Fruit fly (Drosophila melanogaster): ENCODE data around the gene Ect3.

Gene Ect3

DNA sequence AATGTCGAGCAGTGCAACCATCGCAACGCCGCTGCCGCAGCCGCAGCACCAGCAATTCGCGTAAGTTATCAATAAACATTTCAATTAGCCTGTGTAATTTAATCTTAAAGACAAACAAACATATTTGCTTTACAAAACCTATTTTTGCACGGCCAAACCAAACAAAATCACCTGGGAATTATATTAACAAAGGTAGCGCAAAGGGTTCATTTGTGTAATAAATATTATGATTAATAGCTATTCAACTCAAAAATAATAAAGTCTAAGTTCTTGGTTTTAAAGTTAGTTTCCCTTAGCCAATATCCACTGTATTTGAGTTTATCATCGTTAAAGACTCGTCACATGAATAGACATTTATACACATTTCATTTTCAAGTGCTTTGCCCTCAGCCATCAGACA is 29.9 kb upstream of the Ect3 start (continued):
- no peak for TF ChIP-seq Hr39 (GFP tag; optimal IDR thresholded peaks at IDR 0.05)
- TF ChIP-seq CG11762 (GFP tag; optimal IDR thresholded peaks at IDR 0.05; ENCODE audit: insufficient read depth) = no peak
- TF ChIP-seq Eip75B (GFP tag; optimal IDR thresholded peaks at IDR 0.05) = no peak
- TF ChIP-seq CG6792 (GFP tag; optimal IDR thresholded peaks at IDR 0.05) = no peak
- TF ChIP-seq Smox (GFP tag; optimal IDR thresholded peaks at IDR 0.05) = no peak
- TF ChIP-seq pdm3 (GFP tag; optimal IDR thresholded peaks at IDR 0.05) = no peak
- peak; percentile 73 for TF ChIP-seq Eip78C (GFP tag)
- no peak for TF ChIP-seq CG4318 (GFP tag; optimal IDR thresholded peaks at IDR 0.05)
- TF ChIP-seq CG15336 (GFP tag; IDR thresholded peaks at IDR 0.05) = peak; percentile 77
- TF ChIP-seq esn (GFP tag; optimal IDR thresholded peaks at IDR 0.05) = no peak
- TF ChIP-seq CG34406 (GFP tag; optimal IDR thresholded peaks at IDR 0.05) = no peak
- no peak for TF ChIP-seq CG16779 (tag; optimal IDR thresholded peaks at IDR 0.05)
- peak; percentile 8 for TF ChIP-seq CG3919 (GFP tag; optimal IDR thresholded peaks at IDR 0.05)
- TF ChIP-seq CG1621 (tag; optimal IDR thresholded peaks at IDR 0.05) = no peak
- peak; percentile 64 for TF ChIP-seq Hr4 (GFP tag; optimal IDR thresholded peaks at IDR 0.05)
- TF ChIP-seq Sox14 (GFP tag; optimal IDR thresholded peaks at IDR 0.05) = peak; percentile 35
- TF ChIP-seq ss (GFP tag; optimal IDR thresholded peaks at IDR 0.05) = no peak
- TF ChIP-seq achi (GFP tag; optimal IDR thresholded peaks at IDR 0.05) = peak; percentile 36
- TF ChIP-seq net (GFP tag; optimal IDR thresholded peaks at IDR 0.05) = peak; percentile 36
- TF ChIP-seq fd85E (GFP tag; optimal IDR thresholded peaks at IDR 0.05) = no peak
- peak; percentile 57; the same call in 2 of the 3 replicates for TF ChIP-seq CG6163 (GFP tag; IDR thresholded peaks at IDR 0.05)
- TF ChIP-seq Lpt (GFP tag; optimal IDR thresholded peaks at IDR 0.05) = peak; percentile 37
- TF ChIP-seq svp (GFP tag) = peak; percentile 47
- no peak for TF ChIP-seq fd59A (GFP tag; optimal IDR thresholded peaks at IDR 0.05)

DNA sequence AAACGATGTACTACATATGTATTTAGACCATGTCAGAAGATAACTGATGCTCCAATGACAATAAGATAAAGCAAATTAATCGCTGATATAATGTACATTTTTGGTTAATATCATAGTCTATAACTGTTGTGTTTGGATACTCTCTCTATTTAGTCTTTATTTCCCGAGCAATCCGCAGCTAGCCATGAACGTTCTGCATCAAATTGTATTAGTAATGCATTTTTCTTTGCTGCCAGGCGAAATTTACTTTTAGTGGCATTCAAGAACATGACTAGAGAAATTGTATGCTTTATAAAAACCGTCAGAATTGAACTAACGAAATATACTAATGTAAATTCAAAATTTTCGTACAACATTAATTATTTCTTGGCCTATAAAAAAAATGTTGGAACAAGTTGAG is 27.7 kb upstream of the Ect3 start, which contains the start of gene GC2:
GC2 (plus strand) TSS at position 301 of the 400 bp plus-strand sequence.
- TF ChIP-seq salr (GFP tag; optimal IDR thresholded peaks at IDR 0.05) (no peak), CG10669 (GFP tag; optimal IDR thresholded peaks at IDR 0.05) (no peak), fd59A (GFP tag; optimal IDR thresholded peaks at IDR 0.05) (no peak), fd85E (GFP tag; optimal IDR thresholded peaks at IDR 0.05) (no peak), Sox15 (GFP tag; optimal IDR thresholded peaks at IDR 0.05) (no peak), dac (GFP tag; optimal IDR thresholded peaks at IDR 0.05) (no peak), Eip75B (GFP tag; optimal IDR thresholded peaks at IDR 0.05) (no peak)

DNA sequence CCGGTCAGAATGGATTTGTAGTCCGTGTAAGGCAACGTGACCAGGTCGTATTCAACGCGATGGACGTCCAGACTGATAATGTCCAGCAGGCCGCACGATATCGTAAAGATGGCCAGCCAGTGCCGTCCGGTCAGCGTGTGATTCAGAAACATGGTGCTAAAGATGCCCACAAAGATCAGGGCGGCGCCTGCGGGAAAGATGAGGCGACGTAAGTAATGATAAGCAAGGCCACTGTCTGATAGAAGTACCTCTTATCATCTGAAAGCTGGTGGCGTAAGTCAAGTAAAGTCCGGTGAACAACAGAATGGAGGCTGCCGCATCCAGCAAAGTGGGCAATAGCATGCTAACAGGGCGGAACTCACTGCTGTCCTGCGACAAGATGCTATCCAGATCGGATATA is 25.3 kb upstream of the Ect3 start:
- peak; percentile 97 for TF ChIP-seq svp (GFP tag)
- no peak for TF ChIP-seq Blimp-1 (GFP tag; optimal IDR thresholded peaks at IDR 0.05)
- no peak for TF ChIP-seq salr (GFP tag; optimal IDR thresholded peaks at IDR 0.05)
- TF ChIP-seq CG6163 (GFP tag; IDR thresholded peaks at IDR 0.05) = no peak

DNA sequence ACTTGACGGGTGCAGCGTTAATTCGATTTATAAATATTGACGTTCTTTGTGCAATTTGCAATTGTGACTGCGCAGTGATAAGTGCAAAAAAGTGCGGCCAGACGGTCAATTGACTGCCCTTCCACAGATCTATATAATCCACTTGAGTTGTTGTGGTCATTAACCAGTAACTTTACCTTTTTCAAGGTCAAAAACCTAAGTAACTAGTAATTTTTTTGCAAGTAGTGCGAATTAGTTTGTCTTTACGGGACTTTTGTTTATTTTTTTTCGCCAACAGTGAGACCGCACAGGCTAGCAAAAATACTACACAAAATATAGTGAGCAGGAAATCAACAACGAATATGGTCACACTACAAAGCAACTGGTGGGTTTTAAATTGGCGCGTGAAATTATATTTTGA is 24.4 kb upstream of the Ect3 start, which contains the start of gene Tango9:
Tango9 (minus strand) TSS at position 280 of the 400 bp plus-strand sequence.
- TF ChIP-seq spab (GFP tag; optimal IDR thresholded peaks at IDR 0.05) = peak; percentile 8
- peak; percentile 45 for TF ChIP-seq CG1621 (tag; optimal IDR thresholded peaks at IDR 0.05)
- TF ChIP-seq fd85E (GFP tag; optimal IDR thresholded peaks at IDR 0.05) = no peak
- TF ChIP-seq fkh (GFP tag; optimal IDR thresholded peaks at IDR 0.05) = peak; percentile 66
- peak; percentile 37 for TF ChIP-seq Sox102F (GFP tag; optimal IDR thresholded peaks at IDR 0.05)
- peak; percentile 33 for TF ChIP-seq net (GFP tag; optimal IDR thresholded peaks at IDR 0.05)
- peak; percentile 21 for TF ChIP-seq CG3032 (tag; optimal IDR thresholded peaks at IDR 0.05)
- TF ChIP-seq vri (GFP tag; optimal IDR thresholded peaks at IDR 0.05) = peak; percentile 29
- no peak for TF ChIP-seq Hr38 (GFP tag; optimal IDR thresholded peaks at IDR 0.05)
- peak; percentile 4 for TF ChIP-seq OdsH (GFP tag; optimal IDR thresholded peaks at IDR 0.05)
- TF ChIP-seq CG16779 (tag; optimal IDR thresholded peaks at IDR 0.05) = no peak
- peak; percentile 32 for TF ChIP-seq CG34406 (GFP tag; optimal IDR thresholded peaks at IDR 0.05)
- TF ChIP-seq Blimp-1 (GFP tag; optimal IDR thresholded peaks at IDR 0.05) = peak; percentile 29
- TF ChIP-seq CG6854 (GFP tag; optimal IDR thresholded peaks at IDR 0.05) = no peak
- TF ChIP-seq ss (GFP tag; optimal IDR thresholded peaks at IDR 0.05) = peak; percentile 9 to 47
- no peak for TF ChIP-seq dac (GFP tag; optimal IDR thresholded peaks at IDR 0.05)
- peak; percentile 17 for TF ChIP-seq CG10631 (GFP tag; optimal IDR thresholded peaks at IDR 0.05)
- TF ChIP-seq CG6792 (GFP tag; optimal IDR thresholded peaks at IDR 0.05) = peak; percentile 35
- TF ChIP-seq dsx (GFP tag; optimal IDR thresholded peaks at IDR 0.05; ENCODE audit: poor library complexity, severe bottlenecking) = peak; percentile 24
- TF ChIP-seq esn (GFP tag; optimal IDR thresholded peaks at IDR 0.05) = peak; percentile 59
- peak; percentile 45 for TF ChIP-seq CG11902 (GFP tag; optimal IDR thresholded peaks at IDR 0.05)
- peak; percentile 58 for TF ChIP-seq Met (GFP tag; optimal IDR thresholded peaks at IDR 0.05)
- peak; percentile 2 for TF ChIP-seq CG11762 (GFP tag; optimal IDR thresholded peaks at IDR 0.05; ENCODE audit: insufficient read depth)
- TF ChIP-seq eg (GFP tag; IDR thresholded peaks at IDR 0.05) = no peak
- no peak for TF ChIP-seq CG11294 (GFP tag; IDR thresholded peaks at IDR 0.05)
- TF ChIP-seq CG6163 (GFP tag; IDR thresholded peaks at IDR 0.05) = peak; percentile 63; the same call in 2 of the 3 replicates
- peak; percentile 59 for TF ChIP-seq CG31627 (GFP tag; optimal IDR thresholded peaks at IDR 0.05)
- peak; percentile 43 for TF ChIP-seq Eip75B (GFP tag; optimal IDR thresholded peaks at IDR 0.05)
- TF ChIP-seq salr (GFP tag; optimal IDR thresholded peaks at IDR 0.05) = no peak

All from whole organism, prepupa.